Fruit fly (Drosophila melanogaster) whole organism, prepupa: ENCODE data around the gene CG43922.
A peak's percentile ranks its signal among the peaks of the same experiment; 100 is the strongest.

Experiments used
- Blimp-1 ChIP-seq: fragments of 200-800 bp; sonication (Bioruptor generic); optimal IDR thresholded peaks from 3 replicates; lab custom pipeline; 2017; ENCODE audit warnings: missing biosample characterization, missing genetic modification characterization, mild to moderate bottlenecking, moderate library complexity, missing genetic modification reagents
- CG11294 ChIP-seq: fragments of 200-800 bp; sonication (Bioruptor generic); IDR thresholded peaks from 2 replicates; pipeline ENCODE4 v1.3.6; 2022; ENCODE audit warnings: missing biosample characterization, missing genetic modification characterization
- CG1621 ChIP-seq: fragments of 200-800 bp; sonication (Bioruptor generic); optimal IDR thresholded peaks from 3 replicates; lab custom pipeline; 2018; ENCODE audit warnings: missing biosample characterization, mild to moderate bottlenecking, missing genetic modification characterization
- CG16779 ChIP-seq: fragments of 200-800 bp; sonication (Bioruptor generic); optimal IDR thresholded peaks from 3 replicates; lab custom pipeline; 2017; ENCODE audit warnings: missing biosample characterization, mild to moderate bottlenecking, missing genetic modification characterization
- CG3032 ChIP-seq: fragments of 200-800 bp; optimal IDR thresholded peaks from 2 replicates; lab custom pipeline; 2019; ENCODE audit warnings: missing biosample characterization, mild to moderate bottlenecking, missing genetic modification characterization, moderate library complexity
- CG34406 ChIP-seq: fragments of 200-800 bp; sonication (Bioruptor generic); optimal IDR thresholded peaks from 3 replicates; lab custom pipeline; 2016; ENCODE audit warnings: missing biosample characterization, missing genetic modification characterization
- CG6163 ChIP-seq: fragments of 200-800 bp; sonication (Bioruptor generic); IDR thresholded peaks from 3 replicates; pipeline ENCODE4 v1.3.6; 2022; ENCODE audit warnings: missing biosample characterization, missing genetic modification characterization
- CG6808 ChIP-seq: fragments of 200-800 bp; sonication (Bioruptor generic); optimal IDR thresholded peaks from 3 replicates; lab custom pipeline; 2017; ENCODE audit warnings: missing biosample characterization, missing genetic modification characterization, mild to moderate bottlenecking, moderate library complexity, missing genetic modification reagents
- Met ChIP-seq: fragments of 200-800 bp; sonication (Bioruptor generic); optimal IDR thresholded peaks from 3 replicates; lab custom pipeline; 2016; ENCODE audit warnings: missing biosample characterization, missing genetic modification characterization
- fd85E ChIP-seq: fragments of 200-800 bp; sonication (Bioruptor generic); optimal IDR thresholded peaks from 3 replicates; lab custom pipeline; 2016; ENCODE audit warnings: missing biosample characterization, missing genetic modification characterization
- net ChIP-seq: fragments of 200-800 bp; sonication (Bioruptor generic); optimal IDR thresholded peaks from 3 replicates; lab custom pipeline; 2016; ENCODE audit warnings: missing biosample characterization, missing genetic modification characterization
- svp ChIP-seq: fragments of 200-800 bp; sonication (Bioruptor generic); peaks from one replicate; lab custom pipeline; 2016; ENCODE audit warnings: missing biosample characterization, missing genetic modification characterization
- topi ChIP-seq: fragments of 200-800 bp; sonication (Bioruptor generic); optimal IDR thresholded peaks from 3 replicates; lab custom pipeline; 2016; ENCODE audit warnings: missing biosample characterization, missing genetic modification characterization

dm6 chr2L:6343084-6343873, 34.7 kb upstream of the CG43922 start:
- TF ChIP-seq CG3032 (tag; lab: Kevin White, UChicago) (no peak), svp (GFP tag; lab: Kevin White, UChicago) (peak; percentile 75), CG11294 (GFP tag; lab: Robert Waterston, UW) (no peak), CG34406 (GFP tag; lab: Kevin White, UChicago) (no peak), topi (GFP tag; lab: Kevin White, UChicago) (no peak), CG6808 (GFP tag; lab: Kevin White, UChicago) (no peak), Blimp-1 (GFP tag; lab: Kevin White, UChicago) (no peak), fd85E (GFP tag; lab: Kevin White, UChicago) (no peak), CG1621 (peak; percentile 51), Met (GFP tag; lab: Kevin White, UChicago) (no peak), CG16779 (no peak), net (no peak), CG6163 (no peak)
